Worm (Caenorhabditis elegans) whole organism, young adult: ENCODE data around the gene emb-1.

Experiments used
- F49E8.2 ChIP-seq: sonication (generic microtip); optimal IDR thresholded peaks from 3 replicates; lab custom pipeline; 2017; ENCODE audit warnings: missing genetic modification characterization, mild to moderate bottlenecking, missing compliant biosample characterization, antibody characterized with exemption, moderate library complexity; ENCODE audit not compliant: insufficient read depth
- Y56A3A.18 ChIP-seq: fragments of 200-800 bp; sonication (Bioruptor generic); IDR thresholded peaks from 2 replicates; pipeline ENCODE4 v1.3.6; 2022; ENCODE audit warnings: missing genetic modification reagents, missing genetic modification characterization, missing compliant biosample characterization
- ama-1 ChIP-seq, 3 experiments: fragments of 150-350 bp in 1 of 3; sonication (generic microtip) in 2 of 3; optimal IDR thresholded peaks; 2 replicates each; lab custom pipeline; 2014 to 2018; ENCODE audit warnings: missing biosample characterization in 2 of 3, missing genetic modification characterization in 2 of 3, missing genetic modification reagents in 2 of 3
- attf-5 ChIP-seq: fragments of 200-800 bp; sonication (Bioruptor generic); optimal IDR thresholded peaks from 2 replicates; lab custom pipeline; 2018; ENCODE audit warnings: mild to moderate bottlenecking, missing genetic modification characterization, missing compliant biosample characterization
- cebp-1 ChIP-seq, 2 experiments: fragments of 200-800 bp in 1 of 2; sonication (Bioruptor generic) in 1 of 2; sonication (generic microtip) in 1 of 2; IDR thresholded peaks in 1 of 2; optimal IDR thresholded peaks in 1 of 2; 2 replicates each; pipeline versions ENCODE4 v1.3.6 to Lab custom; 2017 to 2022; ENCODE audit warnings: missing compliant biosample characterization in 2 of 2, missing genetic modification characterization in 2 of 2, mild to moderate bottlenecking in 1 of 2, missing genetic modification reagents in 1 of 2, moderate library complexity in 1 of 2
- madf-3 ChIP-seq: fragments of 200-800 bp; sonication (Bioruptor generic); IDR thresholded peaks from 2 replicates; pipeline ENCODE4 v1.3.6; 2022; ENCODE audit warnings: missing genetic modification reagents, missing genetic modification characterization, missing compliant biosample characterization
- unc-62 ChIP-seq: fragments of 150-350 bp; optimal IDR thresholded peaks from 2 replicates; lab custom pipeline; 2014; ENCODE audit warnings: missing biosample characterization, missing genetic modification reagents, missing genetic modification characterization
- xnd-1 ChIP-seq: sonication (generic microtip); optimal IDR thresholded peaks from 2 replicates; lab custom pipeline; 2016; ENCODE audit warnings: missing genotype, missing genetic modification reagents, missing genetic modification characterization, missing compliant biosample characterization
- ztf-22 ChIP-seq: fragments of 200-800 bp; sonication (Bioruptor generic); optimal IDR thresholded peaks from 2 replicates; lab custom pipeline; 2018; ENCODE audit warnings: mild to moderate bottlenecking, missing genetic modification characterization, moderate library complexity, missing compliant biosample characterization

- TF ChIP-seq attf-5 (GFP tag; lab: Kevin White, UChicago) (no peak), ama-1 (optimal IDR thresholded peaks at IDR 0.05; lab: Kevin White, UChicago) (no peak), ama-1 (GFP tag; optimal IDR thresholded peaks at IDR 0.05; lab: Kevin White, UChicago) (no peak), ztf-22 (GFP tag; lab: Kevin White, UChicago) (no peak), xnd-1 (no peak), unc-62 (GFP tag; lab: Kevin White, UChicago) (no peak), F49E8.2 (no peak), madf-3 (GFP tag; lab: Robert Waterston, UW) (no peak), Y56A3A.18 (GFP tag; lab: Robert Waterston, UW) (no peak), cebp-1 (GFP tag; IDR thresholded peaks at IDR 0.05; lab: Robert Waterston, UW) (no peak), cebp-1 (tag; optimal IDR thresholded peaks at IDR 0.05; lab: Kevin White, UChicago) (no peak)
Observed at ce11 chrIII:5145874-5146273, 27.4 kb upstream of the emb-1 start.
